Worm (Caenorhabditis elegans) whole organism, mixed stage, embryonic: ENCODE data around the gene Y38C1AA.7.
A peak's percentile ranks its signal among the peaks of the same experiment; 100 is the strongest.

Source experiments
- M03D4.4 ChIP-seq: sonication (generic microtip); optimal IDR thresholded peaks from 2 replicates; lab custom pipeline; 2017; ENCODE audit warnings: mild to moderate bottlenecking, missing genetic modification characterization, missing compliant biosample characterization
- ces-1 ChIP-seq: fragments of 150-350 bp; optimal IDR thresholded peaks from 2 replicates; lab custom pipeline; 2014; ENCODE audit warnings: missing biosample characterization, missing genetic modification reagents, missing genetic modification characterization
- lsy-2 ChIP-seq: fragments of 150-350 bp; optimal IDR thresholded peaks from 2 replicates; lab custom pipeline; 2014; ENCODE audit warnings: missing biosample characterization, missing genetic modification characterization
- nhr-2 ChIP-seq: fragments of 150-350 bp; optimal IDR thresholded peaks from 2 replicates; lab custom pipeline; 2014; ENCODE audit warnings: missing biosample characterization, missing genetic modification characterization
- nhr-237 ChIP-seq: fragments of 150-350 bp; optimal IDR thresholded peaks from 2 replicates; lab custom pipeline; 2014; ENCODE audit warnings: missing biosample characterization, missing genetic modification characterization
- nhr-28 ChIP-seq: fragments of 150-350 bp; optimal IDR thresholded peaks from 2 replicates; lab custom pipeline; 2014; ENCODE audit warnings: missing biosample characterization, missing genetic modification characterization
- nhr-76 ChIP-seq: sonication (generic microtip); optimal IDR thresholded peaks from 2 replicates; lab custom pipeline; 2017; ENCODE audit warnings: missing biosample characterization, missing genetic modification characterization
- pha-4 ChIP-seq: fragments of 150-350 bp; optimal IDR thresholded peaks from 2 replicates; lab custom pipeline; 2018; ENCODE audit warnings: missing biosample characterization, missing genetic modification reagents, missing genetic modification characterization
- sem-2 ChIP-seq: fragments of 200-800 bp; sonication (Bioruptor generic); optimal IDR thresholded peaks from 2 replicates; lab custom pipeline; 2018; ENCODE audit warnings: mild to moderate bottlenecking, missing genetic modification characterization, missing compliant biosample characterization
- unc-120 ChIP-seq: sonication (generic microtip); optimal IDR thresholded peaks from 2 replicates; lab custom pipeline; 2017; ENCODE audit warnings: missing genetic modification characterization, missing compliant biosample characterization; ENCODE audit not compliant: poor library complexity, severe bottlenecking
- unc-62 ChIP-seq: fragments of 150-350 bp; optimal IDR thresholded peaks from 2 replicates; lab custom pipeline; 2014; ENCODE audit warnings: missing biosample characterization, missing genetic modification reagents, missing genetic modification characterization
- ztf-11 ChIP-seq: fragments of 150-350 bp; optimal IDR thresholded peaks from 2 replicates; lab custom pipeline; 2014; ENCODE audit warnings: missing biosample characterization, missing genetic modification characterization

DNA sequence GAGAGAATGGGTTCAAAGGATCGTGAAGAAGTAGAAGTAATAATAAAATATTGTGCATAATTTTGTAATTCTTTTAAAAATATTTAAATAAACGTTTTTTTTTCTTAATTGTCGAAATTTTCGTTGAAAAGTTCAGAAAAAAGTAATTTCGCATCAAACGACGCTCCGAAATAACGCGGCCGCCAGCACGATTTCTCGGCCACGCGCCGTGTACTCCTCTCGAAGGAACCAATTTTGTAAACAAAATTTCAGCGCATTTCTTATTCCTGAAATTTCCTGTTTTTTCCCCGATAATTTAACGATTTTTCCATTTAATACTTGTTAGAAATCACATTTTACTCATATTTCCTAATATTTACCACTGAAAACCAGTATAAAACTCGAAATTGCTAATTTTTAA lies 33.3 kb downstream of the Y38C1AA.7 start, which contains the start of gene Y38C1AA.12:
- TF ChIP-seq pha-4 (tag; lab: Kevin White, UChicago) (peak; percentile 61), ces-1 (GFP tag; lab: Kevin White, UChicago) (peak; percentile 19), nhr-76 (tag; lab: Kevin White, UChicago) (no peak), nhr-2 (tag; lab: Kevin White, UChicago) (no peak), M03D4.4 (tag; lab: Kevin White, UChicago) (peak; percentile 36), unc-62 (GFP tag; lab: Kevin White, UChicago) (no peak), sem-2 (no peak), unc-120 (tag; lab: Kevin White, UChicago) (no peak), nhr-28 (tag; lab: Kevin White, UChicago) (no peak), ztf-11 (tag; lab: Kevin White, UChicago) (no peak), nhr-237 (tag; lab: Kevin White, UChicago) (peak; percentile 35), lsy-2 (tag; lab: Kevin White, UChicago) (peak; percentile 59)
